Fruit fly (Drosophila melanogaster): Measurements from ENCODE around the gene Ir75b.

Ir75b gene

DNA sequence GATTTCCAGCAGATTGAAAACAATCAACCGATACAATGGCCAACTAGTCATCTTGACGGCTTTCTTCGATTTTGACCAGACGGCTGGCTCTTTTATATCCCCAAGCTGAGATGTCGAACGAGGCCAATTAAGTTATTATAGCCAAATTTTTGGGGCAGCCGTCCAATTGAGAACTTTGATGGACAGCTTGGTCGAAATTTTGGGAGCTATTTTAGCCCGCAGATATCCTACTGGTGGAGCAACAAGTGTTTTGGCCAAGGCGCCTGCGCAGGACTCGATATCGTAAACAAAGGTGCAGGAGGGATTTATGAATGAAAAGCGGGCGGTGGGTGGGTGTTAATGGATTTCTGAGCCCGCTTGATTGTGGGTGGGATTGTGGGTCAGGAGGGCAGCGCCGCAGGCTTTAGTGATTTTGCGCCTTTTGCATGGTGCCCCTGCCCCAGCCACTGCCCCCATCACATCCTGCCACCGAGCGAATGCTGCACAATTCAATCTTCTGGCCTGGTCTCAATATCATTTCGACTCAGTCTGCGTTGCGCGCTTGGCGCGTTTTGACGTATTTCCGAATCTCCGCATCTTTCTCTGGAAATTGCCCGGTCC is 2.9 kb upstream of the Ir75b start, which contains the start of the genes Ir75c and Grd:
Ir75c (minus strand) TSS at position 51 of the 600 bp plus-strand sequence.
Grd (plus strand) TSS at position 550 of the 600 bp plus-strand sequence.
- TF ChIP-seq EcR (GFP tag; optimal IDR thresholded peaks at IDR 0.05) (no peak), pan (optimal IDR thresholded peaks at IDR 0.05) (no peak), psq (optimal IDR thresholded peaks at IDR 0.05) (no peak), Dll (optimal IDR thresholded peaks at IDR 0.05) (no peak), usp (GFP tag; optimal IDR thresholded peaks at IDR 0.05) (no peak), CG8478 (optimal IDR thresholded peaks at IDR 0.05) (no peak)

DNA sequence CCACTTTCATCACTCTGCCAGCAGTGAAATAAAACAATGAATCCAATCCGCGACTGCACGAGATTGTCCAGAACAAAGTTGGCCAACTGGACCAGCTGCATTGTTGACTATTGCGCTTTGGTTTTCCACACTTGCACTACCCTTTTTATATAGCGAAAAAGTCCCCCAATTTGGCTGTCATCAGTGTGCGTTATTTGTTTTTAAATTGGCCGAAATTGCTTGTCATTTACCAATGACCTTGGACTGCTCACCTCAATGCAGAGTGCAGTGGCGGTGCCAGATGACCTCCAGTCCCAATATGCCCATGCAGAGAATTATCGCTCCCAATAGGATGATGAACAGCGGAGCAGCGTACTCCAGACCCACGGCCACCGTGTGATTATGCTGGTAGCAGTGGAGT is 2.2 kb downstream of the Ir75b start, which contains the start of gene Ir75a:
Ir75a (minus strand) TSS at position 101 of the 400 bp plus-strand sequence.
- TF ChIP-seq EcR (GFP tag; optimal IDR thresholded peaks at IDR 0.05), result no peak
- no peak for TF ChIP-seq CG8478 (optimal IDR thresholded peaks at IDR 0.05)
- no peak for TF ChIP-seq Dll (optimal IDR thresholded peaks at IDR 0.05)
- no peak for TF ChIP-seq usp (GFP tag; optimal IDR thresholded peaks at IDR 0.05)
- no peak for TF ChIP-seq psq (optimal IDR thresholded peaks at IDR 0.05)
- TF ChIP-seq pan (optimal IDR thresholded peaks at IDR 0.05), result no peak

DNA sequence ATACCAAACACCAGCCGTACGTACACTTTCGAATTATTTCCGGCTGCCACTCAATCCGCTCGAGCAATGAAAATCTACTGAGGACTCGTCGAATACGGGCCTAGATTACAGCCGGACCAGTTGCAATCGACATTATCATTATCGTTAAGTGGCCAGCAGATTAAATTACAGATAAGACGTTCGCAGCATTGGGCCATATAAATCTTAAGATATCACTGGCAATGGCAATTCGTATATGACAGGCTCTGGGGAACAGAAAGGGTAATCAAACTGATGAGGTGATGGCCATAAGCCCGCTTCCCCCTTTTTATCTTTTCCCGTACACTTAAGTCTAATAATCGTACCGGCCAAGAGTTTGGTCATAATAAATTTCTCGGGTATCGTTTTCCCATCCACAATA is 6.0 kb downstream of the Ir75b start, which contains the start of gene Cln3:
Cln3 (minus strand) TSS at position 84 of the 400 bp plus-strand sequence.
- no peak for TF ChIP-seq psq (optimal IDR thresholded peaks at IDR 0.05)
- TF ChIP-seq CG8478 (optimal IDR thresholded peaks at IDR 0.05), result no peak
- TF ChIP-seq Dll (optimal IDR thresholded peaks at IDR 0.05), result no peak
- TF ChIP-seq usp (GFP tag; optimal IDR thresholded peaks at IDR 0.05), result no peak
- no peak for TF ChIP-seq pan (optimal IDR thresholded peaks at IDR 0.05)
- TF ChIP-seq EcR (GFP tag; optimal IDR thresholded peaks at IDR 0.05), result no peak

DNA sequence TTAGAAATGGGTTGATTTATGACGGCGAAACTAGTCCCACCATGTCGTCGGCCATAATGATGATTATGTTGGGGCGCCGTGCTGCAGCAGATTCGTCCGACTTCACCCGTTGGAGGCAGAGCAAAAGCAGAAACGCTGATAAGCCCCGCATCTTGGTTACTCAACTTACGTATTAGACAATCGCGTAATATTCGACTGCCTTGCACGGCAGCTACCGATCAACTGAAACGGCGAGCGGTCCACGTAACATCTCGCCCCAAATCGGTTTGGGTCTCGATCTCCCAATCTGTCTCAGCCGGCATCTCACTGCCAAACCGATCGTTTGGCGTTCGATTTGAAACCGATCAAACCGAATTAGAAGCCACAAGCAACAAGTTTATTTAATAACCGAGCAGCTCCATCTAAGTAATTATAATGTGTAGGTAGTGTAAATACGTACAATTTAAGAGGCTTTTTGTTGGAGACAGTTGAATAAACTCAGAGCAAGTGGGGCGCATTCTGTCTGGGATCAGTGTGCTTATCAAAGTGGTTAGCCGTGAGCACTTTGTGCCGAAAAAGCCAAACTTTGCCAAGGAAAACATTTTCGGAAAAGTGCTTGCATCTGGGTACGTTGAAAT is 11.3 kb downstream of the Ir75b start, which contains the start of gene CG32191:
CG32191 (minus strand) TSS at position 550 of the 617 bp plus-strand sequence.
- no peak for TF ChIP-seq usp (GFP tag; optimal IDR thresholded peaks at IDR 0.05)
- TF ChIP-seq pan (optimal IDR thresholded peaks at IDR 0.05), result no peak
- no peak for TF ChIP-seq EcR (GFP tag; optimal IDR thresholded peaks at IDR 0.05)
- TF ChIP-seq Dll (optimal IDR thresholded peaks at IDR 0.05), result no peak
- no peak for TF ChIP-seq CG8478 (optimal IDR thresholded peaks at IDR 0.05)
- no peak for TF ChIP-seq psq (optimal IDR thresholded peaks at IDR 0.05)

DNA sequence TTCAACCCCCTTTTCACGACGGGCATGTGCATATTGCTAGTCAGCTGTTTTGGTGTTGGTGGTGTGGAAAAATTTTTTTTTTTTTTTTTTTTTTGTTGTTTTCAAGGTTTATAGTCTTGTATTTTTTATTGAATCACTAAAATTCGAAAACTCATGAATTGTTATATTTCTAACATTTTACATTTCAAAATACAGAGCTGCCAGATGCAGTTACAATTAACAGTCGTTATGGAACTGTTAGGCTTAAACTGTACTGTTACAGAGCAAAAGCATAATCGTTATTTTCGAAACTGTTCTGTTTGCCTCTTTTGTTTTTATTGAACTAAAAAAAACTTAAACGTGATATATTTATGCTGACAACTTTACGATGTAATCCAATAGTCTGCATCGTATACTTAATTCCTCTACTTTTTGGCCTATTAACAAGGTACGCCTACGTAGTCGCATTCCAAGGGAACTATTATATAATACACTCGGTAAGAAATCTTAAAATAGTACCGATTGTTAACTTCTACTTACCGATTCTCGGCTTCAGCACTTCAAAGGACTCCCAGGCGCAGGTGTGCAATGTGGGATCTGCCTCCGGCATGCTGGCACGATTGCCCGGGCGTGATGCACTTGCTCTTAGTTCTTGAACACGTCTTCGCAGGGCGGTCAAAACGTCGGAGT is 13.5 kb downstream of the Ir75b start, which contains the start of gene CG32187:
CG32187 (minus strand) TSS at position 9 of the 669 bp plus-strand sequence.
- no peak for TF ChIP-seq Dll (optimal IDR thresholded peaks at IDR 0.05)
- TF ChIP-seq usp (GFP tag; optimal IDR thresholded peaks at IDR 0.05), result no peak
- TF ChIP-seq EcR (GFP tag; optimal IDR thresholded peaks at IDR 0.05), result no peak
- no peak for TF ChIP-seq psq (optimal IDR thresholded peaks at IDR 0.05)
- no peak for TF ChIP-seq pan (optimal IDR thresholded peaks at IDR 0.05)

DNA sequence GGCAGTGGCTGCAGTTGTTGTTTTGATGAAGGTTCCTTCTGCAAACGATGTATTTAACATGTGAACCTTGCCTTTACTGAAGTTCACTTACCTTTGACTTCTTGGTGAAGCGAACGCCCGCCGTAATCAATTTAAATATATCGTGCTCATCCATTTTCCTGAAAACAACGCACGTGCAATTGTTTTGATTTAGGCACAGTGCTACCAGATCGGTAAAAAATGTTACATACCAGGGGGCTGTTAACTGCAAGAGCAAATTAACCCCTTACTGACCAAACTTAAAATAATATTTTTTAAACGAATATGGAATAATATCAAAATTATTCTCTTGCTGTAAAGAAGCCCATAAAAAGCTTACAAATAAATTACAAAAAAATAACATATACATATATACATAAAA is 15.5 kb downstream of the Ir75b start, which contains the start of gene ais:
ais (minus strand) TSS at position 205 of the 400 bp plus-strand sequence.
- no peak for TF ChIP-seq Dll (optimal IDR thresholded peaks at IDR 0.05)
- no peak for TF ChIP-seq pan (optimal IDR thresholded peaks at IDR 0.05)
- TF ChIP-seq usp (GFP tag; optimal IDR thresholded peaks at IDR 0.05), result no peak

DNA sequence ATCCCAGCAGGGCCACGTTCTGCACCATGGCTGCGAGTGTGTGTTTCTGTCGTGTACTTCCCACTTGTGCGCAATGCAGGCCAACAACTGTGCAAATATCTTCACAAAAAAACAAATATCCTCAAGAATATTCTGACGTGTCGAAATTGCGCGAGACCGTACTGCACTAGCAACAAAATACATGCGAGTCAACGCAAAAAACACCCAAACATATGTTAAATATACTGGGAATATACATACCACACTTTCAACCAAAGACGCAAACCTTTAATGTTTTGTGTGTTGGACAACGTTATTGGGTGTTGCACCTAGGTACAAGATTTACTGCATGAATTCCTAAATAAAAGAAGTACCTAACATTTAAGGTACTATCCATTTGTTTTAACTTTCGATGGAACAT is 17.9 kb downstream of the Ir75b start, which contains the start of gene NUCB1:
NUCB1 (minus strand) TSS at position 173 of the 400 bp plus-strand sequence.
- TF ChIP-seq pan (optimal IDR thresholded peaks at IDR 0.05), result no peak
- TF ChIP-seq Dll (optimal IDR thresholded peaks at IDR 0.05), result no peak
- no peak for TF ChIP-seq EcR (GFP tag; optimal IDR thresholded peaks at IDR 0.05)
- no peak for TF ChIP-seq usp (GFP tag; optimal IDR thresholded peaks at IDR 0.05)
- no peak for TF ChIP-seq CG8478 (optimal IDR thresholded peaks at IDR 0.05)
- no peak for TF ChIP-seq psq (optimal IDR thresholded peaks at IDR 0.05)

DNA sequence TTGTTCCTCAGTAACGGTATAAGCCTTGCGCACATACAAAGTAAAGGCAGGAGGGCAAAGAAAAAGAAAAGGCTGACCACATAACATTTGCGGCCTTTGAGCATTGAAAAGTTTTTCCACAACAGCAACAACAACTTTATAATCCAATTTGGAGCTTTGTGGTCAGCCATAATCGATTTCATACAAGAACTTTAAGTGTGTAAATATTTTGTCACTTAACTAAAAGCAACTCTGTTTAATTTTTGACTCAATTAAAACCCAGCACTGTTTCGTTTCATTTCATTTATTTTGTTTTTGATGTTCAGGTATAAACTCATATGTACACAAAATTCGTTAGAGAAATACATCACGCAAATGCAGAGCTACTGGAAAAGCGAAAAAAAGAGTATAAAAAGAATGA is 22.5 kb downstream of the Ir75b start, which contains the start of gene CG42816:
CG42816 (minus strand) TSS at position 101 of the 400 bp plus-strand sequence.
- no peak for TF ChIP-seq pan (optimal IDR thresholded peaks at IDR 0.05)
- no peak for TF ChIP-seq usp (GFP tag; optimal IDR thresholded peaks at IDR 0.05)
- no peak for TF ChIP-seq Dll (optimal IDR thresholded peaks at IDR 0.05)
- TF ChIP-seq CG8478 (optimal IDR thresholded peaks at IDR 0.05), result no peak
- no peak for TF ChIP-seq EcR (GFP tag; optimal IDR thresholded peaks at IDR 0.05)
- TF ChIP-seq psq (optimal IDR thresholded peaks at IDR 0.05), result no peak

DNA sequence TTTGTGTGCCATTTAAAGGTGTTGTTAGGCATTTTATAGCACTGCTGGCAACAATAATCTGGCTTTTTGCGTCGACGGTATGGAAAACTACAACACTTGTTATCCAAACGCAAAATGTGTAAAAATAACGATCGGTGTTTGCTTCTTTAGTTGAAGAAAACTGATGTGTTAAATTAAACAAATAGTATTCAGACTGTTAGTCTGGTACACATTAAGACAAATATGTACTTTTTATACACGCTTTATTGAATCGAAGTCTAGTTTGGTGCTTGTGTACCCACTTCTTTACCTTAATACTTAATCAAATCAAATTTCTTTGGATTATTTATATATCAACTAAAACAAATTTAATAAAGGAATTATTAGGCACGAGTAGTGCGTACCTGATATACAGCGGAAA is 28.5 kb downstream of the Ir75b start:
- no peak for TF ChIP-seq usp (GFP tag; optimal IDR thresholded peaks at IDR 0.05)
- TF ChIP-seq psq (optimal IDR thresholded peaks at IDR 0.05), result no peak
- TF ChIP-seq pan (optimal IDR thresholded peaks at IDR 0.05), result no peak
- no peak for TF ChIP-seq CG8478 (optimal IDR thresholded peaks at IDR 0.05)
- no peak for TF ChIP-seq Dll (optimal IDR thresholded peaks at IDR 0.05)
- no peak for TF ChIP-seq EcR (GFP tag; optimal IDR thresholded peaks at IDR 0.05)

DNA sequence AAGACGTTTGTCGTGTGGAACGTTAAGA is 28.7 kb downstream of the Ir75b start, which contains the start of gene CG42815:
CG42815 (minus strand) TSS at position 20 of the 28 bp plus-strand sequence.
- TF ChIP-seq usp (GFP tag; optimal IDR thresholded peaks at IDR 0.05) (no peak), Dll (optimal IDR thresholded peaks at IDR 0.05) (no peak), CG8478 (optimal IDR thresholded peaks at IDR 0.05) (no peak), EcR (GFP tag; optimal IDR thresholded peaks at IDR 0.05) (no peak), psq (optimal IDR thresholded peaks at IDR 0.05) (no peak), pan (optimal IDR thresholded peaks at IDR 0.05) (no peak)

DNA sequence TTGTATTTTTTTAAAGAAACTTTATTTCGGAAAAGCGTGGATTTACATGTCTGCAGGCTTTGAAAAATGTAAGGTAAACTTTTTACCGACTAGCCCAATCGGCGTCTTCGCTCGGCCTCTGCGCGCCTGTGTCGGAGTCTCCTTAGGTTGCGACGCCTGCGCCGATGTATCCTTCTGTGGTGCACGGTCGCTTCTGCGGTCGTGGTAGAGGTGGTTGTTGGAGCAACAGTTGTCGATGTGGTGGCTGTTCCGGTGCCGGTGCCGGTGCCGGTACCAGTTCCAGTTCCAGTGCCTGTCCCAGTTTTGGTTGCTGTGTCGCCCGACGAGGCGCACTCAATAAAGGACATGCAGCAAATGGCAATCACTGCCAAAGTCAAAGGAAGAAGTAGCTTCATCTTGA is 28.9 kb downstream of the Ir75b start:
- TF ChIP-seq Dll (optimal IDR thresholded peaks at IDR 0.05) (no peak), psq (optimal IDR thresholded peaks at IDR 0.05) (no peak), usp (GFP tag; optimal IDR thresholded peaks at IDR 0.05) (no peak), pan (optimal IDR thresholded peaks at IDR 0.05) (no peak), CG8478 (optimal IDR thresholded peaks at IDR 0.05) (no peak), EcR (GFP tag; optimal IDR thresholded peaks at IDR 0.05) (no peak)

All from whole organism.